Fruit fly (Drosophila melanogaster) whole organism, pupa: ENCODE measurements around the gene CG11149.

ENCODE experiments used
- CG12605 ChIP-seq: fragments of 200-800 bp; sonication (Bioruptor generic); IDR thresholded peaks from 2 replicates; pipeline ENCODE4 v1.3.6; 2022; ENCODE audit warnings: missing biosample characterization, missing genetic modification characterization
- CG15710 ChIP-seq: fragments of 200-800 bp; sonication (Bioruptor generic); optimal IDR thresholded peaks from 2 replicates; lab custom pipeline; 2018; ENCODE audit warnings: missing biosample characterization, mild to moderate bottlenecking, missing genetic modification characterization, moderate library complexity
- CG8159 ChIP-seq: fragments of 200-800 bp; sonication (Bioruptor generic); optimal IDR thresholded peaks from 3 replicates; lab custom pipeline; 2018; ENCODE audit warnings: missing biosample characterization, mild to moderate bottlenecking, missing genetic modification characterization, moderate library complexity
- EcR ChIP-seq: fragments of 200-800 bp; sonication (Bioruptor generic); optimal IDR thresholded peaks from 3 replicates; lab custom pipeline; 2019; ENCODE audit warnings: missing biosample characterization, missing genetic modification characterization, mild to moderate bottlenecking, moderate library complexity, missing genetic modification reagents
- Snoo ChIP-seq: fragments of 200-800 bp; sonication (Bioruptor generic); optimal IDR thresholded peaks from 3 replicates; lab custom pipeline; 2017; ENCODE audit warnings: missing biosample characterization, mild to moderate bottlenecking, missing genetic modification characterization, inconsistent platforms
- fd96Ca ChIP-seq: fragments of 200-800 bp; sonication (Bioruptor generic); IDR thresholded peaks from 3 replicates; pipeline ENCODE4 v1.3.6; 2022; ENCODE audit warnings: missing biosample characterization, missing genetic modification characterization
- gl ChIP-seq: fragments of 200-800 bp; sonication (Bioruptor generic); optimal IDR thresholded peaks from 2 replicates; lab custom pipeline; 2018; ENCODE audit warnings: missing biosample characterization, mild to moderate bottlenecking, missing genetic modification characterization
- rn ChIP-seq: fragments of 200-800 bp; sonication (Bioruptor generic); IDR thresholded peaks from 2 replicates; pipeline ENCODE4 v1.3.6; 2022; ENCODE audit warnings: missing biosample characterization, missing genetic modification characterization

DNA sequence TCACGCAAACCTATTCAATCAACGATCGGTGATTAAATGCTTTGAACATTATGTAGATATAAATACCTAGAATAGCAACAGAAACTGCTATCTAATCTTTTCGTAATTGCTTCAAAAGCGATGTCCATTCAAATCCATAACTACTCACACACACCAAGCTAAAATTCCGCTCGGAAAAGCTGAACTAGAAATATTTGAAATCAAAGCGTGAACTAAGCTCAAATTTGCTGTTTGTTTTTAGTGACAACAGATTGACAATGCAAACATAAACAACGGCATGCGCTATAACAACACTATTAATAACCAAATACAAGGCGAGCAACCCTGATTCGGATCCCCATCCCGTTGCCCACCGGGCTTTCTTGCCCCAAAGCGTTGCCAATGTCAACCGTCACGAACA, 14.6 kb downstream of the CG11149 start, which contains the start of gene CG7236:
- TF ChIP-seq rn (GFP tag; lab: Robert Waterston, UW) = no peak
- TF ChIP-seq gl = no peak
- TF ChIP-seq CG12605 (GFP tag; lab: Robert Waterston, UW) = no peak
- TF ChIP-seq CG15710 (tag; lab: Kevin White, UChicago) = no peak
- TF ChIP-seq Snoo (tag; lab: Kevin White, UChicago) = no peak
- no peak for TF ChIP-seq EcR
- no peak for TF ChIP-seq fd96Ca (GFP tag; lab: Robert Waterston, UW)
- no peak for TF ChIP-seq CG8159 (tag; lab: Kevin White, UChicago)
